Worm (Caenorhabditis elegans) whole organism, mixed stage, embryonic: ENCODE data around the gene clec-212.

Experiments used
- blmp-1 ChIP-seq: fragments of 150-350 bp; optimal IDR thresholded peaks from 2 replicates; lab custom pipeline; 2014; ENCODE audit warnings: missing biosample characterization, missing genetic modification characterization
- elt-1 ChIP-seq: sonication (generic microtip); optimal IDR thresholded peaks from 2 replicates; lab custom pipeline; 2017; ENCODE audit warnings: missing genetic modification characterization, mild to moderate bottlenecking, missing compliant biosample characterization, antibody characterized with exemption, moderate library complexity, borderline replicate concordance; ENCODE audit not compliant: insufficient read depth
- nhr-12 ChIP-seq: fragments of 150-350 bp; optimal IDR thresholded peaks from 2 replicates; lab custom pipeline; 2014; ENCODE audit warnings: missing biosample characterization, missing genetic modification characterization
- snpc-4 ChIP-seq: fragments of 150-350 bp; optimal IDR thresholded peaks from 2 replicates; lab custom pipeline; 2014; ENCODE audit warnings: missing biosample characterization, missing genetic modification characterization
- unc-120 ChIP-seq: sonication (generic microtip); optimal IDR thresholded peaks from 2 replicates; lab custom pipeline; 2017; ENCODE audit warnings: missing genetic modification characterization, missing compliant biosample characterization; ENCODE audit not compliant: poor library complexity, severe bottlenecking

ce11 chrV:7558693-7559092, 11.5 kb downstream of the clec-212 start, which contains the start of gene ets-7:
- no peak for TF ChIP-seq snpc-4 (tag; lab: Kevin White, UChicago)
- no peak for TF ChIP-seq blmp-1 (tag; lab: Kevin White, UChicago)
- no peak for TF ChIP-seq elt-1 (tag; lab: Kevin White, UChicago)
- no peak for TF ChIP-seq unc-120 (tag; lab: Kevin White, UChicago)
- TF ChIP-seq nhr-12 (tag; lab: Kevin White, UChicago), result no peak
